Worm (Caenorhabditis elegans): Measurements from ENCODE around the gene fbxa-138.

- TF ChIP-seq him-1 (tag; optimal IDR thresholded peaks at IDR 0.05) (no peak), W03F9.2 (tag; optimal IDR thresholded peaks at IDR 0.05) (no peak)
These were observed 9.7 kb downstream of the fbxa-138 start, which contains the start of gene Y82E9BR.20 for ce11 chrIII:1374355-1374807.
